Fruit fly (Drosophila melanogaster) whole organism, wandering third instar larva: Measurements from ENCODE around the gene CG33282.
A peak's percentile ranks its signal among the peaks of the same experiment; 100 is the strongest.

Source experiments
- Abd-B ChIP-seq: fragments of >200 bp; optimal IDR thresholded peaks from 2 replicates; lab custom pipeline; 2017; ENCODE audit warnings: missing biosample characterization, missing genetic modification characterization
- CG9705 ChIP-seq: fragments of 200-800 bp; sonication (Bioruptor generic); optimal IDR thresholded peaks from 2 replicates; lab custom pipeline; 2018; ENCODE audit warnings: missing biosample characterization, mild to moderate bottlenecking, missing genetic modification characterization
- CrebA ChIP-seq: fragments of 200-800 bp; sonication (Bioruptor generic); optimal IDR thresholded peaks from 2 replicates; lab custom pipeline; 2016; ENCODE audit warnings: missing biosample characterization, mild to moderate bottlenecking, missing genetic modification characterization, borderline replicate concordance
- Dfd ChIP-seq: fragments of >200 bp; optimal IDR thresholded peaks from 2 replicates; lab custom pipeline; 2017; ENCODE audit warnings: missing biosample characterization, missing genetic modification characterization
- Dif ChIP-seq: fragments of 200-275, 200-300 bp; sonication (Bioruptor generic); optimal IDR thresholded peaks from 2 replicates; lab custom pipeline; 2018; ENCODE audit warnings: missing biosample characterization, missing genetic modification characterization; ENCODE audit not compliant: partially characterized antibody
- GATAd ChIP-seq: sonication (Bioruptor generic); optimal IDR thresholded peaks from 2 replicates; lab custom pipeline; 2016; ENCODE audit warnings: missing biosample characterization, missing genetic modification characterization
- Hnf4 ChIP-seq: fragments of 200-800 bp; sonication (Bioruptor generic); optimal IDR thresholded peaks from 2 replicates; lab custom pipeline; 2016; ENCODE audit warnings: missing biosample characterization, mild to moderate bottlenecking, missing genetic modification characterization
- Hr78 ChIP-seq: fragments of >200 bp; optimal IDR thresholded peaks from 2 replicates; lab custom pipeline; 2017; ENCODE audit warnings: missing biosample characterization, missing genetic modification characterization
- Hr83 ChIP-seq: fragments of 200-300 bp; sonication (Bioruptor generic); optimal IDR thresholded peaks from 2 replicates; lab custom pipeline; 2016; ENCODE audit warnings: missing biosample characterization, mild to moderate bottlenecking, missing genetic modification characterization, moderate library complexity; ENCODE audit not compliant: poor library complexity, severe bottlenecking
- Mio ChIP-seq: sonication (Bioruptor generic); optimal IDR thresholded peaks from 2 replicates; lab custom pipeline; 2016; ENCODE audit warnings: missing biosample characterization, missing genetic modification characterization
- Myc ChIP-seq: fragments of >200 bp; optimal IDR thresholded peaks from 2 replicates; lab custom pipeline; 2017
- N ChIP-seq: fragments of >200 bp; optimal IDR thresholded peaks from 2 replicates; lab custom pipeline; 2018; ENCODE audit warnings: missing biosample characterization, missing external identifiers, missing genetic modification characterization
- OdsH ChIP-seq: fragments of 200-800 bp; sonication (Bioruptor generic); optimal IDR thresholded peaks from 2 replicates; lab custom pipeline; 2016; ENCODE audit warnings: missing biosample characterization, mild to moderate bottlenecking, missing genetic modification characterization
- Rel ChIP-seq, 2 experiments: fragments of 200-800 bp; sonication (Bioruptor generic) in 1 of 2; optimal IDR thresholded peaks; 2 replicates in 1 of 2; 3 replicates in 1 of 2; lab custom pipeline; 2016 to 2019; ENCODE audit warnings: mild to moderate bottlenecking in 2 of 2, missing biosample characterization in 2 of 2, missing genetic modification characterization in 2 of 2, moderate library complexity in 1 of 2
- Sp1 ChIP-seq: fragments of 200-800 bp; sonication (Bioruptor generic); optimal IDR thresholded peaks from 3 replicates; lab custom pipeline; 2019; ENCODE audit warnings: missing biosample characterization, mild to moderate bottlenecking, missing genetic modification characterization, moderate library complexity
- Vsx2 ChIP-seq: fragments of 200-300, 225-300 bp; sonication (Bioruptor generic); optimal IDR thresholded peaks from 2 replicates; lab custom pipeline; 2018; ENCODE audit warnings: missing biosample characterization, missing genetic modification characterization; ENCODE audit not compliant: partially characterized antibody
- br ChIP-seq: fragments of 200-800 bp; sonication (Bioruptor generic); optimal IDR thresholded peaks from 2 replicates; lab custom pipeline; 2016; ENCODE audit warnings: missing biosample characterization, missing genetic modification characterization
- brk ChIP-seq: fragments of 200-800 bp; sonication (Bioruptor generic); optimal IDR thresholded peaks from 2 replicates; lab custom pipeline; 2016; ENCODE audit warnings: missing biosample characterization, mild to moderate bottlenecking, missing genetic modification characterization
- dl ChIP-seq, 2 experiments: fragments of 175-275, 200-275 bp in 1 of 2; fragments of 200-275 bp in 1 of 2; sonication (Bioruptor generic); optimal IDR thresholded peaks; lab custom pipeline; 2018; ENCODE audit warnings: mild to moderate bottlenecking in 2 of 2, missing biosample characterization in 2 of 2, missing genetic modification characterization in 2 of 2, moderate library complexity in 2 of 2; ENCODE audit not compliant: partially characterized antibody in 2 of 2, insufficient read depth in 1 of 2
- dmrt93B ChIP-seq: fragments of 200-800 bp; sonication (Bioruptor generic); optimal IDR thresholded peaks from 2 replicates; lab custom pipeline; 2018; ENCODE audit warnings: missing biosample characterization, mild to moderate bottlenecking, missing genetic modification characterization
- dsf ChIP-seq: sonication (Bioruptor generic); optimal IDR thresholded peaks from 2 replicates; lab custom pipeline; 2016; ENCODE audit warnings: missing biosample characterization, missing genetic modification characterization, borderline replicate concordance
- foxo ChIP-seq, 2 experiments: fragments of 200-800 bp; sonication (Bioruptor generic); optimal IDR thresholded peaks; 2 replicates in 1 of 2; 3 replicates in 1 of 2; lab custom pipeline; 2016 to 2017; ENCODE audit warnings: missing biosample characterization in 2 of 2, missing genetic modification characterization in 2 of 2
- fru ChIP-seq: fragments of 200-800 bp; sonication (Bioruptor generic); optimal IDR thresholded peaks from 3 replicates; lab custom pipeline; 2016; ENCODE audit warnings: missing biosample characterization, mild to moderate bottlenecking, missing genetic modification characterization
- h ChIP-seq: fragments of 200-800 bp; sonication (Bioruptor generic); optimal IDR thresholded peaks from 3 replicates; lab custom pipeline; 2016; ENCODE audit warnings: missing biosample characterization, mild to moderate bottlenecking, missing genetic modification characterization
- jim ChIP-seq: fragments of 175-275, 200-325 bp; sonication (Bioruptor generic); optimal IDR thresholded peaks from 2 replicates; lab custom pipeline; 2016; ENCODE audit warnings: missing biosample characterization, mild to moderate bottlenecking, missing genetic modification characterization
- lola ChIP-seq: fragments of >200 bp; optimal IDR thresholded peaks from 2 replicates; lab custom pipeline; 2017; ENCODE audit warnings: missing biosample characterization, missing genetic modification characterization
- pan ChIP-seq: fragments of >200 bp; optimal IDR thresholded peaks from 2 replicates; lab custom pipeline; 2017
- psq ChIP-seq: fragments of 200-800 bp; sonication (Bioruptor generic); optimal IDR thresholded peaks from 3 replicates; lab custom pipeline; 2017; ENCODE audit warnings: missing biosample characterization, mild to moderate bottlenecking, missing genetic modification characterization, moderate library complexity
- rgr ChIP-seq: fragments of 200-800 bp; sonication (Bioruptor generic); optimal IDR thresholded peaks from 3 replicates; lab custom pipeline; 2016; ENCODE audit warnings: missing biosample characterization, mild to moderate bottlenecking, missing genetic modification characterization
- sage ChIP-seq: fragments of 200-800 bp; sonication (Bioruptor generic); optimal IDR thresholded peaks from 2 replicates; lab custom pipeline; 2016; ENCODE audit warnings: missing biosample characterization, mild to moderate bottlenecking, missing genetic modification characterization
- sv ChIP-seq: fragments of 200-800 bp; sonication (Bioruptor generic); optimal IDR thresholded peaks from 3 replicates; lab custom pipeline; 2016; ENCODE audit warnings: missing biosample characterization, missing genetic modification characterization
- usp ChIP-seq: fragments of >200 bp; optimal IDR thresholded peaks from 2 replicates; lab custom pipeline; 2017; ENCODE audit warnings: missing biosample characterization, missing genetic modification characterization
- woc ChIP-seq: sonication (Bioruptor generic); optimal IDR thresholded peaks from 2 replicates; lab custom pipeline; 2016; ENCODE audit warnings: missing biosample characterization, mild to moderate bottlenecking, missing genetic modification characterization

The CG33282 gene

dm6 chr2L:3366043-3366679 is 38.5 kb downstream of the CG33282 start:
- TF ChIP-seq pan (lab: Kevin White, UChicago) (no peak), Rel (GFP tag; optimal IDR thresholded peaks at IDR 0.05; lab: Kevin White, UChicago) (no peak), Rel (tag; optimal IDR thresholded peaks at IDR 0.05; lab: Kevin White, UChicago) (peak; percentile 1), sv (GFP tag; lab: Kevin White, UChicago) (no peak), Myc (lab: Kevin White, UChicago) (no peak), psq (GFP tag; lab: Kevin White, UChicago) (no peak), h (GFP tag; lab: Kevin White, UChicago) (peak; percentile 35)

- TF ChIP-seq h (GFP tag; lab: Kevin White, UChicago) = no peak
- no peak for TF ChIP-seq br
- no peak for TF ChIP-seq Dfd
- no peak for TF ChIP-seq Hr83 (GFP tag; lab: Kevin White, UChicago)
- no peak for TF ChIP-seq sage (GFP tag; lab: Kevin White, UChicago)
- TF ChIP-seq sv (GFP tag; lab: Kevin White, UChicago) = no peak
- no peak for TF ChIP-seq CrebA
- TF ChIP-seq OdsH (GFP tag; lab: Kevin White, UChicago) = no peak
Observed at dm6 chr2L:3368425-3368824, 40.7 kb downstream of the CG33282 start.

DNA sequence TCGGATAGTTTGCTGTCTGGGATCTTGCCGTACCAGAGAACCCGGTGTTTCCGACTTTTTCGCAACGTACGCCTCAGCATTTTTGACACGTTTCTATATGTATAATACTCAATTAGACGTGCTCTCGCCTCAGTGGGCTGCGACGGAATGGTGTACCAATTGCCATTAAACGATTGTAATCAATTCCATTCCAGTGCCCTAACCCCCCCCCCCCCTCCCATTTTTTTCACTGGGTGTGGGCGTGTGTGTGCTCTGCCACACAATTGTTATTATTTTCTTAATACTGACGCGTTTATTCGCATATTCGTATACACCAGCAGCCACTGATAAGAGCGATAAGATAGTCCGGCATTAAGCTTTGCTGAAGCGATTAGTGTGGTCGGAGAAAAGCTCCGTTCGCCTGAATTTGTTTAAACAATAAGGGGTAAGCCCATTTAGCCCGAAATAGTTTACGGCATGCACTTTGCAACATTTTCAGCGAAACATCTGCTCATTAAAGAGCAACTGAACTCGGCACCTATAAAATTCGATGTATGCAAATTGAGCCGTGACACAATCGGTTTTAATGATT is 41.5 kb downstream of the CG33282 start:
- TF ChIP-seq OdsH (GFP tag; lab: Kevin White, UChicago) (no peak), fru (GFP tag; lab: Kevin White, UChicago) (peak; percentile 12), foxo (GFP tag; optimal IDR thresholded peaks at IDR 0.05; lab: Kevin White, UChicago) (no peak), Rel (GFP tag; optimal IDR thresholded peaks at IDR 0.05; lab: Kevin White, UChicago) (no peak), Rel (tag; optimal IDR thresholded peaks at IDR 0.05; lab: Kevin White, UChicago) (peak; percentile 77), dsf (GFP tag; lab: Kevin White, UChicago) (no peak), Vsx2 (GFP tag; lab: Kevin White, UChicago) (no peak), Abd-B (GFP tag; lab: Kevin White, UChicago) (no peak), rgr (GFP tag; lab: Kevin White, UChicago) (no peak), h (GFP tag; lab: Kevin White, UChicago) (peak; percentile 50), brk (GFP tag; lab: Kevin White, UChicago) (no peak), CG9705 (GFP tag; lab: Kevin White, UChicago) (no peak), Sp1 (GFP tag; lab: Kevin White, UChicago) (peak; percentile 18), Hr78 (GFP tag; lab: Kevin White, UChicago) (no peak)
- TF ChIP-seq, all 38 proteins: peak for 4

dm6 chr2L:3369822-3370221 is 42.1 kb downstream of the CG33282 start:
- TF ChIP-seq Mio (GFP tag; lab: Kevin White, UChicago) = no peak
- no peak for TF ChIP-seq lola (GFP tag; lab: Kevin White, UChicago)
- no peak for TF ChIP-seq h (GFP tag; lab: Kevin White, UChicago)
- TF ChIP-seq Vsx2 (GFP tag; lab: Kevin White, UChicago) = no peak
- TF ChIP-seq dsf (GFP tag; lab: Kevin White, UChicago) = no peak
- TF ChIP-seq Hr83 (GFP tag; lab: Kevin White, UChicago) = no peak
- TF ChIP-seq usp (GFP tag; lab: Kevin White, UChicago) = no peak
- no peak for TF ChIP-seq GATAd (GFP tag; lab: Kevin White, UChicago)
- no peak for TF ChIP-seq Hr78 (GFP tag; lab: Kevin White, UChicago)
- TF ChIP-seq foxo (GFP tag; optimal IDR thresholded peaks at IDR 0.05; lab: Kevin White, UChicago) = no peak
- TF ChIP-seq Abd-B (GFP tag; lab: Kevin White, UChicago) = no peak
- TF ChIP-seq Hnf4 = no peak
- no peak for TF ChIP-seq fru (GFP tag; lab: Kevin White, UChicago)

- no peak for TF ChIP-seq Dfd
- no peak for TF ChIP-seq Hnf4
- TF ChIP-seq dl (GFP tag; optimal IDR thresholded peaks at IDR 0.05; lab: Kevin White, UChicago; ENCODE audit: insufficient read depth in 1 of 2, partially characterized antibody in 2 of 2) = no peak
- TF ChIP-seq Vsx2 (GFP tag; lab: Kevin White, UChicago) = no peak
- TF ChIP-seq CG9705 (GFP tag; lab: Kevin White, UChicago) = no peak
- TF ChIP-seq dmrt93B (GFP tag; lab: Kevin White, UChicago) = no peak
- no peak for TF ChIP-seq GATAd (GFP tag; lab: Kevin White, UChicago)
- TF ChIP-seq rgr (GFP tag; lab: Kevin White, UChicago) = no peak
- TF ChIP-seq jim (GFP tag; lab: Kevin White, UChicago) = no peak
- TF ChIP-seq pan (lab: Kevin White, UChicago) = no peak
- no peak for TF ChIP-seq psq (GFP tag; lab: Kevin White, UChicago)
- TF ChIP-seq Dif (GFP tag; lab: Kevin White, UChicago) = no peak
- TF ChIP-seq woc (GFP tag; lab: Kevin White, UChicago) = no peak
- TF ChIP-seq brk (GFP tag; lab: Kevin White, UChicago) = no peak
- TF ChIP-seq N = no peak
- no peak for TF ChIP-seq Hr78 (GFP tag; lab: Kevin White, UChicago)
- TF ChIP-seq Rel (GFP tag; optimal IDR thresholded peaks at IDR 0.05; lab: Kevin White, UChicago) = no peak
- no peak for TF ChIP-seq Rel (tag; optimal IDR thresholded peaks at IDR 0.05; lab: Kevin White, UChicago)
- no peak for TF ChIP-seq dsf (GFP tag; lab: Kevin White, UChicago)
Observed at dm6 chr2L:3370920-3371319, 43.2 kb downstream of the CG33282 start.
